Worm (Caenorhabditis elegans) whole organism, mixed stage, embryonic: ENCODE measurements around the gene C16A3.5.
A peak's percentile ranks its signal among the peaks of the same experiment; 100 is the strongest.

Experiments
- M03D4.4 ChIP-seq: sonication (generic microtip); optimal IDR thresholded peaks from 2 replicates; lab custom pipeline; 2017; ENCODE audit warnings: mild to moderate bottlenecking, missing genetic modification characterization, missing compliant biosample characterization
- bed-3 ChIP-seq: fragments of 200-800 bp; sonication (Bioruptor generic); optimal IDR thresholded peaks from 3 replicates; lab custom pipeline; 2018; ENCODE audit warnings: mild to moderate bottlenecking, missing genetic modification characterization, moderate library complexity, missing compliant biosample characterization
- blmp-1 ChIP-seq: fragments of 150-350 bp; optimal IDR thresholded peaks from 2 replicates; lab custom pipeline; 2014; ENCODE audit warnings: missing biosample characterization, missing genetic modification characterization
- ceh-39 ChIP-seq: fragments of 150-350 bp; optimal IDR thresholded peaks from 2 replicates; lab custom pipeline; 2014; ENCODE audit warnings: missing biosample characterization, missing genetic modification characterization
- ceh-43 ChIP-seq: fragments of 200-800 bp; sonication (Bioruptor generic); optimal IDR thresholded peaks from 2 replicates; lab custom pipeline; 2018; ENCODE audit warnings: mild to moderate bottlenecking, missing genetic modification characterization, moderate library complexity, missing compliant biosample characterization
- ceh-83 ChIP-seq: fragments of 200-800 bp; sonication (Bioruptor generic); optimal IDR thresholded peaks from 2 replicates; lab custom pipeline; 2018; ENCODE audit warnings: mild to moderate bottlenecking, missing genetic modification characterization, missing compliant biosample characterization
- ces-1 ChIP-seq: fragments of 150-350 bp; optimal IDR thresholded peaks from 2 replicates; lab custom pipeline; 2014; ENCODE audit warnings: missing biosample characterization, missing genetic modification reagents, missing genetic modification characterization
- cnd-1 ChIP-seq: fragments of 200-800 bp; sonication (Bioruptor generic); optimal IDR thresholded peaks from 2 replicates; lab custom pipeline; 2018; ENCODE audit warnings: mild to moderate bottlenecking, missing genetic modification characterization, missing compliant biosample characterization
- drap-1 ChIP-seq: fragments of 200-800 bp; sonication (Bioruptor generic); optimal IDR thresholded peaks from 3 replicates; lab custom pipeline; 2018; ENCODE audit warnings: mild to moderate bottlenecking, missing genetic modification characterization, missing compliant biosample characterization
- elt-1 ChIP-seq: sonication (generic microtip); optimal IDR thresholded peaks from 2 replicates; lab custom pipeline; 2017; ENCODE audit warnings: missing genetic modification characterization, mild to moderate bottlenecking, missing compliant biosample characterization, antibody characterized with exemption, moderate library complexity, borderline replicate concordance; ENCODE audit not compliant: insufficient read depth
- elt-3 ChIP-seq: fragments of 150-350 bp; optimal IDR thresholded peaks from 2 replicates; lab custom pipeline; 2014; ENCODE audit warnings: missing biosample characterization, missing genetic modification characterization
- flh-1 ChIP-seq: fragments of 200-800 bp; sonication (Bioruptor generic); optimal IDR thresholded peaks from 2 replicates; lab custom pipeline; 2018; ENCODE audit warnings: mild to moderate bottlenecking, missing genetic modification characterization, moderate library complexity, missing compliant biosample characterization
- ham-2 ChIP-seq: fragments of 200-800 bp; sonication (Bioruptor generic); optimal IDR thresholded peaks from 2 replicates; lab custom pipeline; 2018; ENCODE audit warnings: mild to moderate bottlenecking, missing genetic modification characterization, missing compliant biosample characterization
- hlh-1 ChIP-seq: fragments of 150-350 bp; optimal IDR thresholded peaks from 2 replicates; lab custom pipeline; 2014; ENCODE audit warnings: missing biosample characterization, missing genetic modification reagents, missing genetic modification characterization
- lin-13 ChIP-seq: fragments of 150-350 bp; optimal IDR thresholded peaks from 2 replicates; lab custom pipeline; 2014; ENCODE audit warnings: missing biosample characterization, missing genetic modification characterization
- lin-32 ChIP-seq: fragments of 200-800 bp; sonication (Bioruptor generic); optimal IDR thresholded peaks from 2 replicates; lab custom pipeline; 2018; ENCODE audit warnings: mild to moderate bottlenecking, missing genetic modification characterization, missing compliant biosample characterization
- lsy-2 ChIP-seq: fragments of 150-350 bp; optimal IDR thresholded peaks from 2 replicates; lab custom pipeline; 2014; ENCODE audit warnings: missing biosample characterization, missing genetic modification characterization
- mab-5 ChIP-seq: fragments of 150-350 bp; optimal IDR thresholded peaks from 2 replicates; lab custom pipeline; 2014; ENCODE audit warnings: missing biosample characterization, missing genetic modification characterization
- mep-1 ChIP-seq: fragments of 150-350 bp; optimal IDR thresholded peaks from 2 replicates; lab custom pipeline; 2017; ENCODE audit warnings: missing biosample characterization, missing genetic modification reagents, missing genetic modification characterization, inconsistent platforms
- mls-2 ChIP-seq: sonication (generic microtip); optimal IDR thresholded peaks from 2 replicates; lab custom pipeline; 2016; ENCODE audit warnings: mild to moderate bottlenecking, missing genetic modification characterization, moderate library complexity, missing compliant biosample characterization
- nhr-12 ChIP-seq: fragments of 150-350 bp; optimal IDR thresholded peaks from 2 replicates; lab custom pipeline; 2014; ENCODE audit warnings: missing biosample characterization, missing genetic modification characterization
- nhr-2 ChIP-seq: fragments of 150-350 bp; optimal IDR thresholded peaks from 2 replicates; lab custom pipeline; 2014; ENCODE audit warnings: missing biosample characterization, missing genetic modification characterization
- nhr-237 ChIP-seq: fragments of 150-350 bp; optimal IDR thresholded peaks from 2 replicates; lab custom pipeline; 2014; ENCODE audit warnings: missing biosample characterization, missing genetic modification characterization
- nhr-28 ChIP-seq: fragments of 150-350 bp; optimal IDR thresholded peaks from 2 replicates; lab custom pipeline; 2014; ENCODE audit warnings: missing biosample characterization, missing genetic modification characterization
- nhr-76 ChIP-seq: sonication (generic microtip); optimal IDR thresholded peaks from 2 replicates; lab custom pipeline; 2017; ENCODE audit warnings: missing biosample characterization, missing genetic modification characterization
- pha-4 ChIP-seq: fragments of 150-350 bp; optimal IDR thresholded peaks from 2 replicates; lab custom pipeline; 2018; ENCODE audit warnings: missing biosample characterization, missing genetic modification reagents, missing genetic modification characterization
- sem-2 ChIP-seq: fragments of 200-800 bp; sonication (Bioruptor generic); optimal IDR thresholded peaks from 2 replicates; lab custom pipeline; 2018; ENCODE audit warnings: mild to moderate bottlenecking, missing genetic modification characterization, missing compliant biosample characterization
- snpc-4 ChIP-seq: fragments of 150-350 bp; optimal IDR thresholded peaks from 2 replicates; lab custom pipeline; 2014; ENCODE audit warnings: missing biosample characterization, missing genetic modification characterization
- sptf-1 ChIP-seq: sonication (generic microtip); optimal IDR thresholded peaks from 2 replicates; lab custom pipeline; 2017; ENCODE audit warnings: mild to moderate bottlenecking, missing genetic modification characterization, moderate library complexity, missing compliant biosample characterization
- tbx-8 ChIP-seq: fragments of 200-800 bp; sonication (Bioruptor generic); optimal IDR thresholded peaks from 2 replicates; lab custom pipeline; 2018; ENCODE audit warnings: mild to moderate bottlenecking, missing genetic modification characterization, moderate library complexity, missing compliant biosample characterization
- unc-120 ChIP-seq: sonication (generic microtip); optimal IDR thresholded peaks from 2 replicates; lab custom pipeline; 2017; ENCODE audit warnings: missing genetic modification characterization, missing compliant biosample characterization; ENCODE audit not compliant: poor library complexity, severe bottlenecking
- unc-39 ChIP-seq: fragments of 150-350 bp; optimal IDR thresholded peaks from 2 replicates; lab custom pipeline; 2014; ENCODE audit warnings: missing biosample characterization, missing genetic modification characterization
- unc-62 ChIP-seq: fragments of 150-350 bp; optimal IDR thresholded peaks from 2 replicates; lab custom pipeline; 2014; ENCODE audit warnings: missing biosample characterization, missing genetic modification reagents, missing genetic modification characterization
- zip-8 ChIP-seq: fragments of 150-350 bp; optimal IDR thresholded peaks from 2 replicates; lab custom pipeline; 2014; ENCODE audit warnings: missing biosample characterization, missing genetic modification characterization
- ztf-11 ChIP-seq: fragments of 150-350 bp; optimal IDR thresholded peaks from 2 replicates; lab custom pipeline; 2014; ENCODE audit warnings: missing biosample characterization, missing genetic modification characterization

C16A3.5 gene

ce11 chrIII:6364395-6364794, 16.2 kb upstream of the C16A3.5 start:
- TF ChIP-seq unc-62 (GFP tag; lab: Kevin White, UChicago) (peak; percentile 24), ceh-39 (no peak), hlh-1 (tag; lab: Kevin White, UChicago) (peak; percentile 41)

- TF ChIP-seq blmp-1 (tag; lab: Kevin White, UChicago) (no peak), tbx-8 (GFP tag; lab: Kevin White, UChicago) (no peak)
- TF ChIP-seq, all 35 proteins: peak for 0
Observed at ce11 chrIII:6367712-6368111, 12.9 kb upstream of the C16A3.5 start, which contains the start of the genes C56G2.15 and thoc-2. TSS of gene C56G2.15 (minus strand) at chrIII:6367899. TSS of gene thoc-2 (plus strand) at chrIII:6368042.

- TF ChIP-seq lin-13 (tag; lab: Kevin White, UChicago) (no peak), ceh-39 (no peak), hlh-1 (tag; lab: Kevin White, UChicago) (no peak), cnd-1 (tag; lab: Kevin White, UChicago) (no peak), tbx-8 (GFP tag; lab: Kevin White, UChicago) (no peak), M03D4.4 (tag; lab: Kevin White, UChicago) (no peak), blmp-1 (tag; lab: Kevin White, UChicago) (no peak), snpc-4 (tag; lab: Kevin White, UChicago) (no peak), mab-5 (tag; lab: Kevin White, UChicago) (no peak), flh-1 (GFP tag; lab: Kevin White, UChicago) (no peak), sem-2 (GFP tag; lab: Kevin White, UChicago) (no peak), nhr-2 (tag; lab: Kevin White, UChicago) (no peak), unc-120 (tag; lab: Kevin White, UChicago) (no peak)
Observed at ce11 chrIII:6368524-6368923, 12.0 kb upstream of the C16A3.5 start.

- no peak for TF ChIP-seq ceh-43 (GFP tag; lab: Kevin White, UChicago)
- no peak for TF ChIP-seq unc-39
- TF ChIP-seq sptf-1: no peak
- no peak for TF ChIP-seq drap-1 (GFP tag; lab: Kevin White, UChicago)
- TF ChIP-seq elt-3 (tag; lab: Kevin White, UChicago): no peak
- TF ChIP-seq M03D4.4 (tag; lab: Kevin White, UChicago): no peak
- no peak for TF ChIP-seq flh-1 (GFP tag; lab: Kevin White, UChicago)
- TF ChIP-seq lsy-2 (tag; lab: Kevin White, UChicago): no peak
- TF ChIP-seq, all 35 proteins: peak for 0
Observed at ce11 chrIII:6373850-6374474, 6.6 kb upstream of the C16A3.5 start.

- TF ChIP-seq ces-1 (no peak), pha-4 (tag; lab: Kevin White, UChicago) (peak; percentile 88), nhr-237 (tag; lab: Kevin White, UChicago) (peak; percentile 59), mep-1 (peak; percentile 93), M03D4.4 (tag; lab: Kevin White, UChicago) (no peak), hlh-1 (tag; lab: Kevin White, UChicago) (peak; percentile 65), ceh-39 (peak; percentile 30), zip-8 (no peak), nhr-12 (tag; lab: Kevin White, UChicago) (no peak), snpc-4 (tag; lab: Kevin White, UChicago) (no peak), lsy-2 (tag; lab: Kevin White, UChicago) (peak; percentile 98), sem-2 (GFP tag; lab: Kevin White, UChicago) (no peak), lin-13 (tag; lab: Kevin White, UChicago) (peak; percentile 68), nhr-2 (tag; lab: Kevin White, UChicago) (peak; percentile 56), lin-32 (GFP tag; lab: Kevin White, UChicago) (no peak), nhr-28 (no peak), unc-39 (no peak), unc-120 (tag; lab: Kevin White, UChicago) (peak; percentile 72), elt-1 (tag; lab: Kevin White, UChicago) (no peak), drap-1 (GFP tag; lab: Kevin White, UChicago) (peak; percentile 2), sptf-1 (no peak), bed-3 (GFP tag; lab: Kevin White, UChicago) (no peak), cnd-1 (tag; lab: Kevin White, UChicago) (no peak), tbx-8 (GFP tag; lab: Kevin White, UChicago) (no peak), ceh-83 (GFP tag; lab: Kevin White, UChicago) (no peak), nhr-76 (tag; lab: Kevin White, UChicago) (no peak), mls-2 (tag; lab: Kevin White, UChicago) (peak; percentile 20), ceh-43 (GFP tag; lab: Kevin White, UChicago) (no peak), ztf-11 (tag; lab: Kevin White, UChicago) (no peak), unc-62 (GFP tag; lab: Kevin White, UChicago) (no peak), blmp-1 (tag; lab: Kevin White, UChicago) (no peak), mab-5 (tag; lab: Kevin White, UChicago) (no peak), elt-3 (tag; lab: Kevin White, UChicago) (no peak), ham-2 (GFP tag; lab: Kevin White, UChicago) (peak; percentile 34), flh-1 (GFP tag; lab: Kevin White, UChicago) (no peak)
- TF ChIP-seq, all 35 proteins: peak for 12
Observed at ce11 chrIII:6374947-6375415, 5.6 kb upstream of the C16A3.5 start, which contains the start of the genes rps-13 and nfx-1. TSS of gene rps-13 (minus strand) at chrIII:6374997. TSS of gene nfx-1 (plus strand) at chrIII:6375379.
